Worm (Caenorhabditis elegans): ENCODE measurements around the gene srt-24.
A peak's percentile ranks its signal among the peaks of the same experiment; 100 is the strongest.

The srt-24 gene

DNA sequence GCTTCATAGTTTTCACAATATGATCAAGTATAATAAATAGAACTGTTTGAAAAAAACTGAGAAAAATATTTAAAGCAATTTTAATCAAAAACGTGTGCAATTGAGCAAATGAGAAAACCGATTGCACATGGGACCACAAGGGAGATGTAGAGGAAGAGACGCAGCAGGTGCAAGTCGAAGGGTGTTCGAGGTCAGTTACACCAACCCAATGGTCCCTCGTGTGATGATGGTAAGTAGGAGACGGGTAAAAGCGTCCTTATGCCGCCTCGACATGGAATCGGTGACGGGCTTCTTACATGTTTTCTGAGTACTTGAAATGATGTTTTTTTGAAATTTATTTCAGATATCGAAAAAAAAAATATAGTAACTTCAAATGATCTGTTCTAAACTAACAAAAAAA lies 2.7 kb downstream of the srt-24 start, which contains the start of gene Y55F3C.9:
Y55F3C.9 (minus strand) TSS at position 101 of the 400 bp plus-strand sequence.
- TF ChIP-seq pag-3 (tag; optimal IDR thresholded peaks at IDR 0.05; ENCODE audit: borderline replicate concordance) (no peak), ceh-9 (tag; optimal IDR thresholded peaks at IDR 0.05) (no peak), nhr-232 (tag; optimal IDR thresholded peaks at IDR 0.05) (no peak), T23F11.4 (GFP tag; optimal IDR thresholded peaks at IDR 0.05) (no peak), pha-4 (tag; optimal IDR thresholded peaks at IDR 0.05) (no peak), hlh-6 (tag; optimal IDR thresholded peaks at IDR 0.05) (no peak), unc-3 (GFP tag; conservative IDR thresholded peaks at IDR 0.05) (no peak), unc-3 (tag; optimal IDR thresholded peaks at IDR 0.05) (no peak), sox-4 (tag; optimal IDR thresholded peaks at IDR 0.05) (no peak), ttx-3 (tag; optimal IDR thresholded peaks at IDR 0.05) (no peak), madf-2 (tag; optimal IDR thresholded peaks at IDR 0.05) (no peak)

DNA sequence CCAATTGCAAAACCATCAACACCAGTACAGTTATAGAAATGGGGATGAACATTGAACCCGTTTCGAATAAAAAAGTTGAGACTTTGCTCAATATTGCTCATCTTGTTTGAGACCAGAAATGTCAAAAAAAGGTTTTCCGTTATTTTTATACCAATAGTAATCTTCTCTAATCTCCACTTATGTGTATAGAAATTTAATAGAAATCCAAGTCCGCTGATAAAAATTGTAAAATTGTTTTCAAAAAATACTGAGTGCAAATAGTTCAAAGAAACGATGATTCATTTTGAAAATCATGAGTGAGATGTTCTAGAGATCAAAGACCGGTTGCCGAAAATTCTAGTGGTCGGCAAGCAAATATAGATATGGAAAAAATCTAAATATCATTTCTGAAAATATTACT lies 11.5 kb downstream of the srt-24 start, which contains the start of gene Y55F3C.10:
Y55F3C.10 (minus strand) TSS at position 101 of the 400 bp plus-strand sequence.
- TF ChIP-seq lin-11 (tag; optimal IDR thresholded peaks at IDR 0.05) (no peak), nhr-11 (tag; optimal IDR thresholded peaks at IDR 0.05) (no peak), hlh-13 (GFP tag; optimal IDR thresholded peaks at IDR 0.05) (no peak), ref-2 (tag; optimal IDR thresholded peaks at IDR 0.05) (no peak), elt-4 (tag; optimal IDR thresholded peaks at IDR 0.05) (no peak), ceh-9 (tag; optimal IDR thresholded peaks at IDR 0.05) (no peak), sox-2 (GFP tag; IDR thresholded peaks at IDR 0.05) (no peak), Y22D7AL.16 (tag; optimal IDR thresholded peaks at IDR 0.05) (no peak), F13H6.1 (tag; optimal IDR thresholded peaks at IDR 0.05) (no peak)

DNA sequence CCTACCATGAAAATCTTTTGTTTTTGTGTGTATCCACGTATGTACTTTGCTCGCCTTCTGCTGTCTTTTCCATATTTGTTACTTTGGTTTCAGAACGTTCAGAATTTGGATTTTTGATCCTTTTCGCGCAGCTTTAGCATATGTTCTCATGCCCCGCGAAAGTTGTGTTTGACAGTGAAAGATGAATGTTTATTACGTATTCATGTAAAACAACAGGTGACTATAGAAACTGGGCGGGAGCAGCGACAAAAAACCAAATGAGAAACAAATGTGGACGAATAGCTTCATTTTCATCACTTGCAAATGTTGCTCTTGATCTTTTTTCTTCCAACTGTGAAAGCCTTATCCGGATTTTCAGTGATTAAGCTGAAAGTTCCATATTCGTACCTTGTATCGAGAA lies 14.5 kb downstream of the srt-24 start, which contains the start of gene clec-164:
clec-164 (plus strand) TSS at position 301 of the 400 bp plus-strand sequence.
- TF ChIP-seq K02D7.2 (tag; optimal IDR thresholded peaks at IDR 0.05) (no peak), hlh-8 (tag; optimal IDR thresholded peaks at IDR 0.05) (no peak), pros-1 (tag; optimal IDR thresholded peaks at IDR 0.05) (no peak), ttx-3 (tag; optimal IDR thresholded peaks at IDR 0.05) (no peak), lim-6 (tag; optimal IDR thresholded peaks at IDR 0.05) (no peak), unc-3 (GFP tag; conservative IDR thresholded peaks at IDR 0.05) (no peak), unc-3 (tag; optimal IDR thresholded peaks at IDR 0.05) (no peak), pax-1 (tag; optimal IDR thresholded peaks at IDR 0.05) (no peak), pat-9 (tag; optimal IDR thresholded peaks at IDR 0.05) (no peak), ceh-14 (tag; optimal IDR thresholded peaks at IDR 0.05) (no peak), hlh-13 (GFP tag; optimal IDR thresholded peaks at IDR 0.05) (no peak), ceh-19 (GFP tag; optimal IDR thresholded peaks at IDR 0.05) (no peak), dve-1 (tag; optimal IDR thresholded peaks at IDR 0.05) (no peak)

DNA sequence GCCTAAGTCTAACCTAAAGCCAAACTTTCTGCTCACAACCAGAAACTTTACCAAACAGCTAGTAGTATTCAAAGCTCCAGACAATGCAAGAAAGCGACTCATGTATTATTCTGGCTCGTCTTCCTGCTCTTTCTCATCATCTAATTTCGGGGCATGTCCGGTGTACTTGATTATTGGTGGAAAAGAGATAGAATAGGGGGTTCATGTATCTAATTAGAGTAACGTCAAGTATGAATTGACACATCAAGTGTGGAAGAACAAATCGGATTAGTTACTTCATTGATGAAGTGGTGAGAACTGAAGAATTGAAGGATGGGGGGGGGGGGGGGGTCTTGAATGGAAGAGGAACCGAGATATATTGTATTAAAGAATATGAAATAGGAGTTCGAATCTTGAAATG lies 15.4 kb downstream of the srt-24 start:
- TF ChIP-seq elt-2 (tag; optimal IDR thresholded peaks at IDR 0.05) (no peak), dve-1 (tag; optimal IDR thresholded peaks at IDR 0.05) (no peak), ttx-3 (tag; optimal IDR thresholded peaks at IDR 0.05) (no peak), unc-42 (tag; optimal IDR thresholded peaks at IDR 0.05) (peak; percentile 67), lin-11 (tag; optimal IDR thresholded peaks at IDR 0.05) (no peak), nhr-232 (tag; optimal IDR thresholded peaks at IDR 0.05) (no peak)

DNA sequence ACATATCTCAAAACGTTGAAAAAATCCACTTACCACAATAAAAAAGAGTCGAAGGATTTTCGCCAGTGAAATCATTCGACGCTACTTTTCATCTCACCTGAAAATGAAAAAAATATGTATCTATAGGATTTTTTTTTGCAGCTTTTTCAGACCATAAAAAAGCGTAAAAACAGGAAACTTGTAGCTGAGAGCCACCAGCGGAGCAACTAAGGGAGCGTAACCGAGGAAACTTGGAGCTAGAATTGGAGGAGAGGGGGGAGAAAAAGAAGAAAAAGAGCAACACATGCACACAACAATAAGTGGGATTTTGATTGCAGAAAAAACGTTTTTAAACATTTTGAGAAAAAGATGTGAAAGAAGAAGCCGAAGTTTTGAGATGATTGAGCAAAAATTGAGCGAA lies 23.2 kb downstream of the srt-24 start, which contains the start of gene cutl-26:
cutl-26 (minus strand) TSS at position 101 of the 400 bp plus-strand sequence.
- TF ChIP-seq gmeb-2 (tag; optimal IDR thresholded peaks at IDR 0.05) (no peak), dmd-4 (tag; optimal IDR thresholded peaks at IDR 0.05; ENCODE audit: borderline replicate concordance) (no peak), fkh-10 (GFP tag; optimal IDR thresholded peaks at IDR 0.05) (no peak), lin-11 (tag; optimal IDR thresholded peaks at IDR 0.05) (no peak), K02D7.2 (tag; optimal IDR thresholded peaks at IDR 0.05) (no peak), elt-2 (tag; optimal IDR thresholded peaks at IDR 0.05) (no peak), sdc-2 (tag; optimal IDR thresholded peaks at IDR 0.05) (no peak), unc-3 (GFP tag; conservative IDR thresholded peaks at IDR 0.05) (no peak), unc-3 (tag; optimal IDR thresholded peaks at IDR 0.05) (no peak), npax-4 (tag; optimal IDR thresholded peaks at IDR 0.05) (no peak), pqm-1 (tag; optimal IDR thresholded peaks at IDR 0.05) (no peak), F13H6.1 (tag; optimal IDR thresholded peaks at IDR 0.05) (no peak), che-1 (tag; optimal IDR thresholded peaks at IDR 0.05) (no peak), mec-3 (tag; optimal IDR thresholded peaks at IDR 0.05; ENCODE audit: borderline replicate concordance) (no peak), ceh-34 (tag; optimal IDR thresholded peaks at IDR 0.05) (no peak), lim-6 (tag; optimal IDR thresholded peaks at IDR 0.05) (no peak), C38D4.7 (GFP tag; optimal IDR thresholded peaks at IDR 0.05) (no peak)

All from whole organism, late embryonic.